Worm (Caenorhabditis elegans): ENCODE results near the gene C44H9.5.

DNA sequence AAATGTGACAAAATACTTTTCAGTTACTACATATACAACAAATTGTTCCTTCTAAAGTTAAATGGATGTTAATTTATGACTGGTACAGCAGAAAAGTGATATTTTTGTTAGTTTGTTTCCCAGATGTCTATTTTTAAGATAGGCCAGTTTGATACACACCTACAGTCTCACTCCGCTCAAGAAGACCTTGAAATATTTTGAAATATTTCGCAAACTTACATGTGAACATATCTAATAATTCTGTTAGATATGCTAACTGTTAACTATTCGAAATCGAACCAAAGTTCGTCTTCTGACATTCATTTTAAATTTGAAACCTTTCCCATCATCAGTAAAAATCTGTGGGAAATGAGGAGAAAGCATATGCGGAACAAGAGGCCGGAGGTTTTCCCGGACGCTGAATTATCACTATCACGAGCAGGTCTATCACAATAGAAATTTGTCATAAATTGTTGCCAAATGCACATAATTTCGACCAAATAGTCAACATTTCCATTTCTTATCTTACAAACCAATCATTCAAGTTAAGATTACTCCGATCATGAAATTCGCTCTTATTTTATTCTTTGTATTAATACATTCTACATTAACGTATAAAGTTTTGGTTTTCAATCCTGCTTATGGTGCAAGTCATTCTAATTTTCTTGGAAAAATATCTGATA is 29.7 kb downstream of the C44H9.5 start, which contains the start of the genes ZC443.4 and ugt-18:
- TF ChIP-seq nhr-28 (tag; optimal IDR thresholded peaks at IDR 0.05) (peak; percentile 62), mxl-3 (GFP tag; optimal IDR thresholded peaks at IDR 0.05) (no peak), jun-1 (tag; optimal IDR thresholded peaks at IDR 0.05) (no peak), ceh-32 (tag; optimal IDR thresholded peaks at IDR 0.05; ENCODE audit: poor library complexity) (no peak), ZK337.2 (GFP tag; IDR thresholded peaks at IDR 0.05) (no peak), mxl-2 (GFP tag; conservative IDR thresholded peaks at IDR 0.05) (no peak), R02D3.7 (tag; optimal IDR thresholded peaks at IDR 0.05) (no peak), nhr-77 (tag; optimal IDR thresholded peaks at IDR 0.05) (peak; percentile 56), unc-62 (GFP tag; optimal IDR thresholded peaks at IDR 0.05 in 1 of 2) (peak in 1 of 2 experiments; percentile 63), unc-62 (tag; optimal IDR thresholded peaks at IDR 0.05) (no peak), dve-1 (tag; optimal IDR thresholded peaks at IDR 0.05; ENCODE audit: insufficient read depth) (no peak)
